Fruit fly (Drosophila melanogaster) whole organism, pupa: ENCODE data around the gene CG33631.

ENCODE experiments used
- CG10348 ChIP-seq: fragments of 200-800 bp; sonication (Bioruptor generic); IDR thresholded peaks from 2 replicates; pipeline ENCODE4 v1.3.6; 2022; ENCODE audit warnings: missing biosample characterization, missing genetic modification characterization
- CG14655 ChIP-seq: fragments of 200-800 bp; sonication (Bioruptor generic); optimal IDR thresholded peaks from 3 replicates; lab custom pipeline; 2017; ENCODE audit warnings: mild to moderate bottlenecking, missing biosample characterization, missing genetic modification reagents, missing genetic modification characterization
- CG15710 ChIP-seq: fragments of 200-800 bp; sonication (Bioruptor generic); optimal IDR thresholded peaks from 2 replicates; lab custom pipeline; 2018; ENCODE audit warnings: missing biosample characterization, mild to moderate bottlenecking, missing genetic modification characterization, moderate library complexity
- CG32121 ChIP-seq: fragments of 200-800 bp; sonication (Bioruptor generic); IDR thresholded peaks from 2 replicates; pipeline ENCODE4 v1.3.6; 2022; ENCODE audit warnings: missing biosample characterization, missing genetic modification characterization
- CG34367 ChIP-seq: fragments of 200-800 bp; sonication (Bioruptor generic); optimal IDR thresholded peaks from 2 replicates; lab custom pipeline; 2018; ENCODE audit warnings: missing biosample characterization, mild to moderate bottlenecking, missing genetic modification characterization
- CG8159 ChIP-seq: fragments of 200-800 bp; sonication (Bioruptor generic); optimal IDR thresholded peaks from 3 replicates; lab custom pipeline; 2018; ENCODE audit warnings: missing biosample characterization, mild to moderate bottlenecking, missing genetic modification characterization, moderate library complexity
- CG9948 ChIP-seq: fragments of 200-800 bp; sonication (Bioruptor generic); optimal IDR thresholded peaks from 2 replicates; lab custom pipeline; 2018; ENCODE audit warnings: missing biosample characterization, mild to moderate bottlenecking, missing genetic modification characterization, moderate library complexity
- EcR ChIP-seq: fragments of 200-800 bp; sonication (Bioruptor generic); optimal IDR thresholded peaks from 3 replicates; lab custom pipeline; 2019; ENCODE audit warnings: missing biosample characterization, missing genetic modification characterization, mild to moderate bottlenecking, moderate library complexity, missing genetic modification reagents
- Snoo ChIP-seq: fragments of 200-800 bp; sonication (Bioruptor generic); optimal IDR thresholded peaks from 3 replicates; lab custom pipeline; 2017; ENCODE audit warnings: missing biosample characterization, mild to moderate bottlenecking, missing genetic modification characterization, inconsistent platforms
- gl ChIP-seq: fragments of 200-800 bp; sonication (Bioruptor generic); optimal IDR thresholded peaks from 2 replicates; lab custom pipeline; 2018; ENCODE audit warnings: missing biosample characterization, mild to moderate bottlenecking, missing genetic modification characterization
- rn ChIP-seq: fragments of 200-800 bp; sonication (Bioruptor generic); IDR thresholded peaks from 2 replicates; pipeline ENCODE4 v1.3.6; 2022; ENCODE audit warnings: missing biosample characterization, missing genetic modification characterization

DNA sequence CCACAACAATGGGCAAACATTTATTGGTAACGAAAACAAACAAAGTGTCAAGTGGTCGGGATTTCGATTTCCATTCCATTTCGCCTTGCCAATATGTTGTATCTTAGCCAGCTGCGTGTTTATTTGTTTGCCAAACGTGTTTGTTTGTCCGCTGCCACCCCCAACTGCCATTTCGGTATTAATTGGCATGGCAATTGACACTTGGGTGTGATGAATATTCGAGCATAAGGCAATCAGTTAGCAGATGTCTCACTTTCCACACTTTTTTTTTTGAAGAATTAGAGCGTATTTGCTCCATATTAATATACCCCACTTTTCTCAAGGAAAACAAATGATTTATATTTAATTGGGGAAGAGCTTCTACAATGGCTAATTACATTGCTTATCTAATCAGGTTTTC is 32.3 kb upstream of the CG33631 start:
- TF ChIP-seq CG15710 (tag; lab: Kevin White, UChicago) (no peak), Snoo (tag; lab: Kevin White, UChicago) (no peak), CG9948 (no peak), CG10348 (GFP tag; lab: Robert Waterston, UW) (no peak), EcR (GFP tag; lab: Kevin White, UChicago) (no peak), CG32121 (no peak), CG34367 (tag; lab: Kevin White, UChicago) (no peak), CG14655 (no peak), rn (no peak), gl (tag; lab: Kevin White, UChicago) (no peak), CG8159 (tag; lab: Kevin White, UChicago) (no peak)
